Worm (Caenorhabditis elegans) whole organism, early embryonic: Measurements from ENCODE around the gene F18H3.4.

ENCODE experiments used
- ama-1 ChIP-seq: fragments of 150-350 bp; optimal IDR thresholded peaks from 2 replicates; lab custom pipeline; 2014
- ceh-36 ChIP-seq: sonication (generic microtip); optimal IDR thresholded peaks from 2 replicates; lab custom pipeline; 2016; ENCODE audit warnings: missing genetic modification characterization, inconsistent platforms, missing compliant biosample characterization
- flt-1 ChIP-seq: fragments of 200-800 bp; sonication (Bioruptor generic); IDR thresholded peaks from 2 replicates; pipeline ENCODE4 v1.3.6; 2022; ENCODE audit warnings: missing genetic modification characterization, missing compliant biosample characterization
- hmbx-1 ChIP-seq: sonication (generic microtip); optimal IDR thresholded peaks from 2 replicates; lab custom pipeline; 2016; ENCODE audit warnings: mild to moderate bottlenecking, missing genetic modification characterization, missing compliant biosample characterization
- hnd-1 ChIP-seq: sonication (generic microtip); optimal IDR thresholded peaks from 2 replicates; lab custom pipeline; 2016; ENCODE audit warnings: missing genetic modification characterization, missing compliant biosample characterization
- sea-1 ChIP-seq: fragments of 200-800 bp; sonication (Bioruptor generic); conservative IDR thresholded peaks from 2 replicates; pipeline ENCODE4 v1.3.6; 2022; ENCODE audit warnings: missing genetic modification characterization, missing compliant biosample characterization
- tbx-11 ChIP-seq: fragments of 200-800 bp; sonication (Bioruptor generic); IDR thresholded peaks from 2 replicates; pipeline ENCODE4 v1.3.6; 2022; ENCODE audit warnings: missing genetic modification characterization, missing compliant biosample characterization

ce11 chrX:13536759-13537158, 7.9 kb downstream of the F18H3.4 start, which contains the start of gene R01E6.5:
- TF ChIP-seq flt-1 (GFP tag; lab: Robert Waterston, UW): no peak
- no peak for TF ChIP-seq ceh-36 (tag; lab: Kevin White, UChicago)
- no peak for TF ChIP-seq hmbx-1 (tag; lab: Kevin White, UChicago)
- TF ChIP-seq ama-1 (lab: Kevin White, UChicago): no peak
- TF ChIP-seq hnd-1 (tag; lab: Kevin White, UChicago): no peak
- no peak for TF ChIP-seq tbx-11 (GFP tag; lab: Robert Waterston, UW)
- no peak for TF ChIP-seq sea-1 (GFP tag; lab: Robert Waterston, UW)
